Worm (Caenorhabditis elegans) whole organism, L4/young adult: Measurements from ENCODE around the gene gpa-3.

Experiments
- W03F9.2 ChIP-seq: fragments of 150-350 bp; optimal IDR thresholded peaks from 2 replicates; lab custom pipeline; 2014; ENCODE audit warnings: missing biosample characterization, missing genetic modification characterization
- dao-5 ChIP-seq: sonication (generic microtip); optimal IDR thresholded peaks from 2 replicates; lab custom pipeline; 2016; ENCODE audit warnings: missing genotype, missing genetic modification characterization, moderate library complexity, missing compliant biosample characterization
- him-1 ChIP-seq: sonication (generic microtip); optimal IDR thresholded peaks from 2 replicates; lab custom pipeline; 2016; ENCODE audit warnings: missing genotype, missing genetic modification reagents, missing genetic modification characterization, missing compliant biosample characterization

DNA sequence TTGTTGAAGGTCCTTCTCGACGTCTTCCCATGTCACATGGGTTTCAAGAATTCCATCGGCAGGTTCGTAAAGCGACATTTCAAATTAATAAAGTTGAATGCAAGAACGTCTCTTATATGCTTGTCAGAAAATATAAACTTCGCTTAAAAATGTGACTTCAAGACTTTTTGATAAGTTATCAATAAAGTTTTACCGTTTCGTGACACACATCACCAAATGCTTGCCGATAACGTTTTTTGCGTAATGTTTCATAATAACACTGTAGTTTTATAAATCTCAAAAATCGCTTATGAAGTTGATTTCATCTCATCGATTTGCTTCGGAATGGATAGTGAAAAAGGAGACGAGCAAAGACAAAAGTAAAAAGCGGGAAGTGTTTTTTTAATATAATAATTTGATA, 13.9 kb upstream of the gpa-3 start, which contains the start of gene E02C12.8:
- TF ChIP-seq him-1 (tag; lab: Kevin White, UChicago) = no peak
- no peak for TF ChIP-seq dao-5 (tag; lab: Kevin White, UChicago)
- no peak for TF ChIP-seq W03F9.2 (tag; lab: Kevin White, UChicago)
